Worm (Caenorhabditis elegans): ENCODE data around the gene srh-269.

The srh-269 gene

ce11 chrV:16638204-16638603 lies 46.4 kb upstream of the srh-269 start, which contains the start of gene srw-76:
TSS of gene srw-76 (minus strand) at chrV:16638304.
- TF ChIP-seq mef-2 (tag; optimal IDR thresholded peaks at IDR 0.05) (no peak), ztf-4 (tag; optimal IDR thresholded peaks at IDR 0.05) (no peak), pqm-1 (tag; optimal IDR thresholded peaks at IDR 0.05) (no peak), skn-1 (tag; optimal IDR thresholded peaks at IDR 0.05) (no peak), nhr-76 (tag; optimal IDR thresholded peaks at IDR 0.05) (no peak)

DNA sequence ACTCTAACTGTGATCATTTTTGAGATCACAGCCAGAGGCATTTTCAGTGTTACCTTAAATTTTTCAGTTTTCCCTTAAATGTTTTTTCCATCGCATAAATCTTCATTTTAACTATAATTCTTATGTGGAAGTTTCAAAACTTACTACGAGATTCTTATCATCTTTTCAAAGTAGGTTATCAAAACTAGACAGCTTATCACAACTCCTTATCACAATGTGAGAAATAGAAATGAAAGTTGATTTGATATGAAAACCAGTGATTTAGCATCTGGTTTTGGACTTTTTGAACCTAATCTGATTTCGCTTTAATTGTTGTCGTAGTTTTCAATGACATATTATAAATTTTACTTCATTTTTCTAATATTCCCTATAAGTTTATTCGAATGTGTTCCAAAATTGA lies 44.1 kb upstream of the srh-269 start, which contains the start of gene mltn-11:
mltn-11 (plus strand) TSS at position 276 of the 400 bp plus-strand sequence.
- TF ChIP-seq fkh-10 (GFP tag; optimal IDR thresholded peaks at IDR 0.05): no peak
- TF ChIP-seq elt-2 (tag; optimal IDR thresholded peaks at IDR 0.05): peak; percentile 54

DNA sequence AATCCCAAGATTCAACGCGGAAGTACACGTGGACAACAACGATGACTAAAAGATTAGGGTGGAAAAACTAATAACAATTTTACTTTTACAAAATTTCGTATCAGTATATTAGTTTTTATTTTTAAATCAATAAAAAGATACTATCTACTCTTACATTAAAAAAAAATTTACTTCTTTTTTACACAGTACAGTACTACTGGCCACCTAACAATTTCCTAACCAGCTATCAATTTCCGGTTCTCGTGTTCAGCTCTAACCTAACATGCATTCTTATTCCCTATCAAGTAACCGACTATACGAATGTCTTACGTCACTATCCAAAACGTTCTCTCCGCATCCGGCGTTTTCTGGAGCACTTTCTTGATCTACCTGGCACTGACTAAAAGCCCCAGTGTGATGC lies 37.8 kb upstream of the srh-269 start, which contains the start of gene srd-21:
srd-21 (plus strand) TSS at position 301 of the 400 bp plus-strand sequence.
- TF ChIP-seq sptf-1 (tag; optimal IDR thresholded peaks at IDR 0.05): no peak
- TF ChIP-seq egl-27 (tag; optimal IDR thresholded peaks at IDR 0.05): no peak
- no peak for TF ChIP-seq dpl-1 (GFP tag; optimal IDR thresholded peaks at IDR 0.05)
- TF ChIP-seq skn-1 (tag; optimal IDR thresholded peaks at IDR 0.05): no peak
- TF ChIP-seq nhr-85 (tag): no peak
- TF ChIP-seq snu-23 (GFP tag; optimal IDR thresholded peaks at IDR 0.05): no peak
- TF ChIP-seq nhr-71 (tag; optimal IDR thresholded peaks at IDR 0.05): no peak
- no peak for TF ChIP-seq ceh-63 (GFP tag; optimal IDR thresholded peaks at IDR 0.05)
- TF ChIP-seq nhr-47 (tag; optimal IDR thresholded peaks at IDR 0.05): no peak
- TF ChIP-seq nhr-20 (tag; optimal IDR thresholded peaks at IDR 0.05): no peak
- TF ChIP-seq zag-1 (tag; optimal IDR thresholded peaks at IDR 0.05): no peak
- TF ChIP-seq jun-1 (tag; optimal IDR thresholded peaks at IDR 0.05): no peak
- TF ChIP-seq mep-1 (tag; optimal IDR thresholded peaks at IDR 0.05): no peak
- TF ChIP-seq rnt-1 (tag; optimal IDR thresholded peaks at IDR 0.05): no peak

- TF ChIP-seq vab-15 (tag; optimal IDR thresholded peaks at IDR 0.05): no peak
- TF ChIP-seq nhr-12 (tag; optimal IDR thresholded peaks at IDR 0.05): no peak
These were observed 37.1 kb upstream of the srh-269 start, which contains the start of gene W06G6.2 for ce11 chrV:16628991-16629390. TSS of gene W06G6.2 (plus strand) at chrV:16629291.

- TF ChIP-seq elt-2 (tag; optimal IDR thresholded peaks at IDR 0.05) (peak; percentile 77), nhr-12 (tag; optimal IDR thresholded peaks at IDR 0.05) (no peak), tlp-1 (tag; optimal IDR thresholded peaks at IDR 0.05) (peak; percentile 3)
These were observed 36.1 kb upstream of the srh-269 start, which contains the start of gene oac-53 for ce11 chrV:16627962-16628361. TSS of gene oac-53 (minus strand) at chrV:16627970.

DNA sequence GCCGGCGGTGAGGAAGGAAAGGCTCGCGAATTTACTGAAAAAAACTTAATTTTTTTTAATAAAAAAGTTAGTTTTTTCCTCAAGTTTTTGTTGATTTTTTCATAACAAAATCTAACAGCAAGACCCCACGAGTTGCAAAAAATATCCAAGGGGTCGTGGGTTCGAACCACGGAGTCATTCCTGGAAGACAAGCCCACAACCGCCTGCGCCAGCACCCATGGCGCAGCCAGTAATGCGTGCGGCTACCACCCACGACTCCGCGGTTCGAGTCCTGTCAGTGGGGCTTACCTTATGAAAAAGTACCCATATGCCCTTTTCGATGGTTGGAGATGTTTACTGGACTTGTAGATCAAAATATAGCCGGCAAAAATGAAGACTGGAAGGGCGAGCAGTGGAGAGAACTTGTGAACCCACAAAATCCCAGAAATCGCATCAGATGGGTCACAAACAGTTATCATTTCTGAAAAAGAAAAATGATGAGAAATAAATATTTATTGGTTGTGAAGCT lies 31.0 kb upstream of the srh-269 start, which contains the start of gene Y70C5A.2:
Y70C5A.2 (minus strand) TSS at position 458 of the 508 bp plus-strand sequence.
- TF ChIP-seq C16A3.4 (tag; optimal IDR thresholded peaks at IDR 0.05) (no peak), elt-2 (tag; optimal IDR thresholded peaks at IDR 0.05) (no peak), nhr-90 (tag; optimal IDR thresholded peaks at IDR 0.05; ENCODE audit: poor library complexity) (no peak), nhr-77 (tag; optimal IDR thresholded peaks at IDR 0.05) (no peak)

ce11 chrV:16621894-16622293 lies 30.1 kb upstream of the srh-269 start:
- TF ChIP-seq lin-35 (GFP tag; optimal IDR thresholded peaks at IDR 0.05): no peak
- no peak for TF ChIP-seq nhr-85 (tag)
- no peak for TF ChIP-seq vab-15 (tag; optimal IDR thresholded peaks at IDR 0.05)
- TF ChIP-seq mdl-1 (tag; optimal IDR thresholded peaks at IDR 0.05): no peak
- TF ChIP-seq sox-4 (tag; optimal IDR thresholded peaks at IDR 0.05): no peak
- TF ChIP-seq unc-86 (tag; optimal IDR thresholded peaks at IDR 0.05): no peak
- TF ChIP-seq lin-13 (GFP tag; optimal IDR thresholded peaks at IDR 0.05): no peak
- TF ChIP-seq unc-62 (GFP tag; optimal IDR thresholded peaks at IDR 0.05): no peak
- no peak for TF ChIP-seq ceh-88 (GFP tag; IDR thresholded peaks at IDR 0.05)
- TF ChIP-seq hlh-4 (tag; optimal IDR thresholded peaks at IDR 0.05): no peak
- no peak for TF ChIP-seq nhr-19 (GFP tag; conservative IDR thresholded peaks at IDR 0.05)
- no peak for TF ChIP-seq dsc-1 (tag; optimal IDR thresholded peaks at IDR 0.05)
- TF ChIP-seq grh-1 (GFP tag; IDR thresholded peaks at IDR 0.05): 0 out of 2 replicates have a peak, but pooled peaks have one; percentile 12
- TF ChIP-seq lin-39 (tag; optimal IDR thresholded peaks at IDR 0.05): no peak
- TF ChIP-seq fkh-8 (tag; optimal IDR thresholded peaks at IDR 0.05): peak; percentile 11
- TF ChIP-seq nhr-12 (tag; optimal IDR thresholded peaks at IDR 0.05): no peak

All from whole organism, L1 larva.